Fruit fly (Drosophila melanogaster) S2 (cell line): ENCODE results near the gene CG12016.

Source experiments
- CG8478 ChIP-seq: fragments of >200 bp; optimal IDR thresholded peaks from 2 replicates; lab custom pipeline; 2018
- CTCF ChIP-seq, 2 experiments: fragments of >200 bp; optimal IDR thresholded peaks; 2 replicates each; lab custom pipeline; 2018

- no peak for TF ChIP-seq CG8478
- no peak for TF ChIP-seq CTCF (optimal IDR thresholded peaks at IDR 0.05; lab: Kevin White, UChicago)
These were observed 23.9 kb downstream of the CG12016 start for dm6 chr3L:3343260-3343659.
